Worm (Caenorhabditis elegans) whole organism, midembryonic: ENCODE data around the gene ceh-10.

Experiments
- T22C8.4 ChIP-seq: fragments of 200-800 bp; sonication (Bioruptor generic); IDR thresholded peaks from 2 replicates; pipeline ENCODE4 v1.3.6; 2022; ENCODE audit warnings: missing genetic modification characterization, missing compliant biosample characterization
- cog-1 ChIP-seq: sonication (generic microtip); optimal IDR thresholded peaks from 2 replicates; lab custom pipeline; 2016; ENCODE audit warnings: missing genetic modification characterization, missing compliant biosample characterization
- flt-1 ChIP-seq: fragments of 200-800 bp; sonication (Bioruptor generic); IDR thresholded peaks from 2 replicates; pipeline ENCODE4 v1.3.6; 2022; ENCODE audit warnings: missing genetic modification characterization, missing compliant biosample characterization
- klf-2 ChIP-seq: fragments of 200-800 bp; sonication (Bioruptor generic); conservative IDR thresholded peaks from 2 replicates; pipeline ENCODE4 v1.3.6; 2022; ENCODE audit warnings: missing genetic modification reagents, missing genetic modification characterization, missing compliant biosample characterization
- med-1 ChIP-seq: sonication (generic microtip); optimal IDR thresholded peaks from 2 replicates; lab custom pipeline; 2017; ENCODE audit warnings: missing genetic modification characterization, mild to moderate bottlenecking, missing compliant biosample characterization, antibody characterized with exemption, missing genetic modification reagents; ENCODE audit not compliant: insufficient read depth
- tab-1 ChIP-seq: fragments of 200-800 bp; sonication (Bioruptor generic); IDR thresholded peaks from 2 replicates; pipeline ENCODE4 v1.3.6; 2022; ENCODE audit warnings: missing genetic modification characterization, missing compliant biosample characterization
- ztf-23 ChIP-seq: fragments of 200-800 bp; sonication (Bioruptor generic); IDR thresholded peaks from 2 replicates; pipeline ENCODE4 v1.3.6; 2022; ENCODE audit warnings: missing genetic modification reagents, missing genetic modification characterization, missing compliant biosample characterization
- ztf-29 ChIP-seq: fragments of 200-800 bp; sonication (Bioruptor generic); IDR thresholded peaks from 2 replicates; pipeline ENCODE4 v1.3.6; 2022; ENCODE audit warnings: missing genetic modification reagents, missing genetic modification characterization, missing compliant biosample characterization

DNA sequence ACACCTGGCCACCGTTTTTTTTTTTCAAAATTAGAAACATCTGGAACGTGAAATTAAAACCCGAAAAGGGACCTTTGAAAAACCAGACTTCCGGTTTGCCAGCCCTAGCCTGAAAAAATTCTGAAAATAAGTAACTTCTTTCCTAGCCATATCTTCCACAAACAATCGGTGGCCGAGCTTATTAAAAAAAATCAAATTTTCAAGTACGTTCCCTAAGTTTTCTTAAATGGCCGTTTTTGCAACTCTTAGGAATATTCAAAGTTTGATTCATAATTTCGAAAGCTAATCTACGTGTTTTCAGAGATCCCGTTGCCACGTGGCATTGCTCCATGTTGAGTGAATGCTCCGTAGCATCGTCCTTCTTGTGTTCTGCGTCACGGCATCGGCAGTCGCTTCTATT is 24.8 kb downstream of the ceh-10 start, which contains the start of gene R12B2.8:
- no peak for TF ChIP-seq ztf-23 (GFP tag; lab: Robert Waterston, UW)
- no peak for TF ChIP-seq tab-1 (GFP tag; lab: Robert Waterston, UW)
- TF ChIP-seq cog-1: no peak
- TF ChIP-seq ztf-29 (GFP tag; lab: Robert Waterston, UW): no peak
- no peak for TF ChIP-seq T22C8.4
- no peak for TF ChIP-seq med-1 (GFP tag; lab: Kevin White, UChicago)
- TF ChIP-seq flt-1: no peak
- TF ChIP-seq klf-2: no peak
